Fruit fly (Drosophila melanogaster) whole organism, wandering third instar larva: ENCODE measurements around the gene f.

ENCODE experiments used
- CG9705 ChIP-seq: fragments of 200-800 bp; sonication (Bioruptor generic); optimal IDR thresholded peaks from 2 replicates; lab custom pipeline; 2018; ENCODE audit warnings: missing biosample characterization, mild to moderate bottlenecking, missing genetic modification characterization
- Dfd ChIP-seq: fragments of >200 bp; optimal IDR thresholded peaks from 2 replicates; lab custom pipeline; 2017; ENCODE audit warnings: missing biosample characterization, missing genetic modification characterization
- Hr83 ChIP-seq: fragments of 200-300 bp; sonication (Bioruptor generic); optimal IDR thresholded peaks from 2 replicates; lab custom pipeline; 2016; ENCODE audit warnings: missing biosample characterization, mild to moderate bottlenecking, missing genetic modification characterization, moderate library complexity; ENCODE audit not compliant: poor library complexity, severe bottlenecking
- OdsH ChIP-seq: fragments of 200-800 bp; sonication (Bioruptor generic); optimal IDR thresholded peaks from 2 replicates; lab custom pipeline; 2016; ENCODE audit warnings: missing biosample characterization, mild to moderate bottlenecking, missing genetic modification characterization
- ey ChIP-seq: fragments of 200-800 bp; sonication (Bioruptor generic); optimal IDR thresholded peaks from 2 replicates; lab custom pipeline; 2016; ENCODE audit warnings: missing biosample characterization, missing genetic modification characterization
- fru ChIP-seq: fragments of 200-800 bp; sonication (Bioruptor generic); optimal IDR thresholded peaks from 3 replicates; lab custom pipeline; 2016; ENCODE audit warnings: missing biosample characterization, mild to moderate bottlenecking, missing genetic modification characterization
- jim ChIP-seq: fragments of 175-275, 200-325 bp; sonication (Bioruptor generic); optimal IDR thresholded peaks from 2 replicates; lab custom pipeline; 2016; ENCODE audit warnings: missing biosample characterization, mild to moderate bottlenecking, missing genetic modification characterization
- lola ChIP-seq: fragments of >200 bp; optimal IDR thresholded peaks from 2 replicates; lab custom pipeline; 2017; ENCODE audit warnings: missing biosample characterization, missing genetic modification characterization

dm6 chrX:17316723-17317262, 84.1 kb downstream of the f start:
- TF ChIP-seq Hr83 (GFP tag; lab: Kevin White, UChicago) (no peak), ey (GFP tag; lab: Kevin White, UChicago) (no peak), CG9705 (GFP tag; lab: Kevin White, UChicago) (no peak), jim (no peak), fru (no peak), lola (GFP tag; lab: Kevin White, UChicago) (no peak), OdsH (GFP tag; lab: Kevin White, UChicago) (no peak), Dfd (GFP tag; lab: Kevin White, UChicago) (peak; percentile 53)
